Fruit fly (Drosophila melanogaster): ENCODE data around the gene sstn.

DNA sequence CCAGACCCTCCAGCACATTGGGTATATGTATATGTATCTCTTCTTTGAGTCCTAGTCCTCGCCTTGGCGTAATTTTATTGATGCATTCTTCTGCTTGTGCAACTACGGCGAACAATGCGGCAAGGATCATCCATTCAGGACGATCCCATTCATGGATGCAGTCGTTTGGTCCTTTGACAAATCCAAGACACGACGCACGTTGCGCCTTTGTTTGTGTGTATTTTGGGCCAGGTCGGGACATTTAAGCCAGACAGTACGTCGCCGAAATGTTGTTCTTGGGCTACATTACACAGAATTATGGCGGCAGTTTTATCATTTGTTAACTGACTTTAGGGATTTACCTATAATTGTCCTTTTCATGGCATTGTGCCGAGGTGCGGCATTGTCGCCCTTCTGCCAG is 49.4 kb downstream of the sstn start:
- TF ChIP-seq Blimp-1 (GFP tag; optimal IDR thresholded peaks at IDR 0.05) (no peak), lz (GFP tag; optimal IDR thresholded peaks at IDR 0.05) (no peak), CG16779 (tag; optimal IDR thresholded peaks at IDR 0.05) (no peak), svp (GFP tag) (no peak), CG11294 (GFP tag; IDR thresholded peaks at IDR 0.05) (no peak), fd85E (GFP tag; optimal IDR thresholded peaks at IDR 0.05) (no peak), dsx (GFP tag; optimal IDR thresholded peaks at IDR 0.05; ENCODE audit: poor library complexity, severe bottlenecking) (no peak), Sox15 (GFP tag; optimal IDR thresholded peaks at IDR 0.05) (no peak), CG9139 (GFP tag; optimal IDR thresholded peaks at IDR 0.05) (no peak), CG6854 (GFP tag; optimal IDR thresholded peaks at IDR 0.05) (no peak), Sox102F (GFP tag; optimal IDR thresholded peaks at IDR 0.05) (no peak), CG6163 (GFP tag; IDR thresholded peaks at IDR 0.05) (no peak)
